Worm (Caenorhabditis elegans) whole organism, L4/young adult: Measurements from ENCODE around the gene gst-3.

Source experiments
- W03F9.2 ChIP-seq: fragments of 150-350 bp; optimal IDR thresholded peaks from 2 replicates; lab custom pipeline; 2014; ENCODE audit warnings: missing biosample characterization, missing genetic modification characterization
- dao-5 ChIP-seq: sonication (generic microtip); optimal IDR thresholded peaks from 2 replicates; lab custom pipeline; 2016; ENCODE audit warnings: missing genotype, missing genetic modification characterization, moderate library complexity, missing compliant biosample characterization
- him-1 ChIP-seq: sonication (generic microtip); optimal IDR thresholded peaks from 2 replicates; lab custom pipeline; 2016; ENCODE audit warnings: missing genotype, missing genetic modification reagents, missing genetic modification characterization, missing compliant biosample characterization

- no peak for TF ChIP-seq him-1
- TF ChIP-seq dao-5 (tag; lab: Kevin White, UChicago) = no peak
- no peak for TF ChIP-seq W03F9.2 (tag; lab: Kevin White, UChicago)
Observed at ce11 chrIV:10116765-10117164, 23.3 kb downstream of the gst-3 start.
